Fruit fly (Drosophila melanogaster): ENCODE results near the gene Ulp1.

The Ulp1 gene

dm6 chrX:19224580-19225303 is 16.8 kb upstream of the Ulp1 start (continued):
- TF ChIP-seq MTF-1 (GFP tag; optimal IDR thresholded peaks at IDR 0.05; ENCODE audit: borderline replicate concordance) (no peak), CG10979 (tag; optimal IDR thresholded peaks at IDR 0.05) (peak; percentile 58), sd (tag; optimal IDR thresholded peaks at IDR 0.05) (no peak), mam (GFP tag; optimal IDR thresholded peaks at IDR 0.05) (no peak), CG4282 (GFP tag; optimal IDR thresholded peaks at IDR 0.05) (no peak), twi (tag; optimal IDR thresholded peaks at IDR 0.05) (no peak), CG7745 (tag; optimal IDR thresholded peaks at IDR 0.05) (no peak), CG1024 (GFP tag; IDR thresholded peaks at IDR 0.05) (no peak), Ptx1 (GFP tag; IDR thresholded peaks at IDR 0.05) (no peak), Med (GFP tag) (no peak), ap (GFP tag; IDR thresholded peaks at IDR 0.05) (no peak), CG10321 (GFP tag; IDR thresholded peaks at IDR 0.05) (no peak), CG16813 (GFP tag; IDR thresholded peaks at IDR 0.05; ENCODE audit: partially characterized antibody) (no peak), mirr (GFP tag; optimal IDR thresholded peaks at IDR 0.05) (no peak), CG12391 (tag; optimal IDR thresholded peaks at IDR 0.05) (peak; percentile 53), exex (tag; optimal IDR thresholded peaks at IDR 0.05) (no peak), Hsf (GFP tag; optimal IDR thresholded peaks at IDR 0.05) (no peak), her (GFP tag; optimal IDR thresholded peaks at IDR 0.05) (no peak), Dip2 (GFP tag; IDR thresholded peaks at IDR 0.05) (no peak), so (GFP tag; IDR thresholded peaks at IDR 0.05) (no peak), CHES-1-like (GFP tag; optimal IDR thresholded peaks at IDR 0.05) (no peak), CG31388 (GFP tag; optimal IDR thresholded peaks at IDR 0.05) (no peak), CG14860 (GFP tag; IDR thresholded peaks at IDR 0.05; ENCODE audit: partially characterized antibody) (no peak), jumu (GFP tag; optimal IDR thresholded peaks at IDR 0.05) (no peak), jing (GFP tag; optimal IDR thresholded peaks at IDR 0.05) (no peak), disco-r (GFP tag; optimal IDR thresholded peaks at IDR 0.05) (no peak), Sox100B (GFP tag; optimal IDR thresholded peaks at IDR 0.05) (peak; percentile 72), Gug (GFP tag; IDR thresholded peaks at IDR 0.05) (no peak), bigmax (GFP tag; optimal IDR thresholded peaks at IDR 0.05) (no peak), GATAe (GFP tag; conservative IDR thresholded peaks at IDR 0.05) (no peak), CoRest (tag; optimal IDR thresholded peaks at IDR 0.05) (peak; percentile 63), pnt (GFP tag; optimal IDR thresholded peaks at IDR 0.05) (no peak), lbe (GFP tag; optimal IDR thresholded peaks at IDR 0.05) (no peak), CG10565 (GFP tag; optimal IDR thresholded peaks at IDR 0.05) (no peak), Antp (GFP tag; optimal IDR thresholded peaks at IDR 0.05) (no peak), Rx (GFP tag; IDR thresholded peaks at IDR 0.05) (no peak), CG42726 (GFP tag; IDR thresholded peaks at IDR 0.05; ENCODE audit: partially characterized antibody) (no peak), aop (GFP tag; IDR thresholded peaks at IDR 0.05) (no peak), sc (optimal IDR thresholded peaks at IDR 0.05) (no peak), sc (GFP tag; optimal IDR thresholded peaks at IDR 0.05) (peak; percentile 30), Ssrp (tag; optimal IDR thresholded peaks at IDR 0.05) (peak; percentile 52), ro (GFP tag; IDR thresholded peaks at IDR 0.05) (no peak), Doc3 (GFP tag; IDR thresholded peaks at IDR 0.05; ENCODE audit: partially characterized antibody) (no peak), Dfd (GFP tag; optimal IDR thresholded peaks at IDR 0.05) (no peak), bowl (GFP tag; IDR thresholded peaks at IDR 0.05) (no peak), MESR4 (GFP tag; optimal IDR thresholded peaks at IDR 0.05) (no peak), kni (GFP tag; optimal IDR thresholded peaks at IDR 0.05) (no peak), psq (GFP tag; optimal IDR thresholded peaks at IDR 0.05) (no peak), CG12299 (tag; optimal IDR thresholded peaks at IDR 0.05) (no peak), CG30020 (tag; optimal IDR thresholded peaks at IDR 0.05) (no peak), CG15601 (tag; optimal IDR thresholded peaks at IDR 0.05) (peak; percentile 20)

All from whole organism, embryonic.